Fruit fly (Drosophila melanogaster): Measurements from ENCODE around the gene CG31954.

CG31954 gene

dm6 chr2L:3478034-3478880 is 31.6 kb downstream of the CG31954 start, which contains the start of gene Thor:
Gene Thor, plus strand, starts transcription at chr2L:3478434.
- peak in 1 of 2 experiments; percentile 8 for TF ChIP-seq salr (GFP tag; optimal IDR thresholded peaks at IDR 0.05)
- TF ChIP-seq Eip93F (GFP tag; optimal IDR thresholded peaks at IDR 0.05): no peak
- TF ChIP-seq CG6792 (GFP tag; optimal IDR thresholded peaks at IDR 0.05): peak; percentile 39
- TF ChIP-seq Gug (GFP tag; IDR thresholded peaks at IDR 0.05): no peak
- no peak for TF ChIP-seq achi (GFP tag; optimal IDR thresholded peaks at IDR 0.05)
- no peak for TF ChIP-seq Blimp-1 (GFP tag; optimal IDR thresholded peaks at IDR 0.05)
- no peak for TF ChIP-seq Hr4 (GFP tag; optimal IDR thresholded peaks at IDR 0.05)
- peak; percentile 71; the same call in 2 of the 3 replicates for TF ChIP-seq eg (GFP tag; IDR thresholded peaks at IDR 0.05)
- no peak for TF ChIP-seq CG34406 (GFP tag; optimal IDR thresholded peaks at IDR 0.05)
- peak; percentile 1 for TF ChIP-seq CG6276 (GFP tag; optimal IDR thresholded peaks at IDR 0.05)
- TF ChIP-seq fd85E (GFP tag; optimal IDR thresholded peaks at IDR 0.05): peak; percentile 38
- TF ChIP-seq Met (GFP tag; optimal IDR thresholded peaks at IDR 0.05): peak; percentile 17
- peak; percentile 10; the same call in 1 of the 2 replicates for TF ChIP-seq CG11294 (GFP tag; IDR thresholded peaks at IDR 0.05)
- no peak for TF ChIP-seq lz (GFP tag; optimal IDR thresholded peaks at IDR 0.05)
- peak; percentile 49 for TF ChIP-seq Sox102F (GFP tag; optimal IDR thresholded peaks at IDR 0.05)
- no peak for TF ChIP-seq Sox15 (GFP tag; optimal IDR thresholded peaks at IDR 0.05)
- TF ChIP-seq Eip75B (GFP tag; optimal IDR thresholded peaks at IDR 0.05): peak; percentile 26
- peak; percentile 79 for TF ChIP-seq CG9139 (GFP tag; optimal IDR thresholded peaks at IDR 0.05)
- peak; percentile 11 for TF ChIP-seq Sox14 (GFP tag; optimal IDR thresholded peaks at IDR 0.05)
- TF ChIP-seq CG6854 (GFP tag; optimal IDR thresholded peaks at IDR 0.05): peak; percentile 30
- no peak for TF ChIP-seq CG3032 (tag; optimal IDR thresholded peaks at IDR 0.05)
- TF ChIP-seq Eip78C (GFP tag): peak; percentile 79
- TF ChIP-seq CG10631 (GFP tag; optimal IDR thresholded peaks at IDR 0.05): no peak
- no peak for TF ChIP-seq spab (GFP tag; optimal IDR thresholded peaks at IDR 0.05)
- TF ChIP-seq Hr39 (GFP tag; optimal IDR thresholded peaks at IDR 0.05): no peak
- peak; percentile 40 for TF ChIP-seq CG11762 (GFP tag; optimal IDR thresholded peaks at IDR 0.05; ENCODE audit: insufficient read depth)
- TF ChIP-seq esn (GFP tag; optimal IDR thresholded peaks at IDR 0.05): peak; percentile 46
- no peak for TF ChIP-seq acj6 (GFP tag; optimal IDR thresholded peaks at IDR 0.05)
- peak; percentile 43 for TF ChIP-seq topi (GFP tag; optimal IDR thresholded peaks at IDR 0.05)
- TF ChIP-seq dac (GFP tag; optimal IDR thresholded peaks at IDR 0.05): no peak
- TF ChIP-seq Ets96B (tag; optimal IDR thresholded peaks at IDR 0.05): no peak
- peak; percentile 45 for TF ChIP-seq net (GFP tag; optimal IDR thresholded peaks at IDR 0.05)
- TF ChIP-seq svp (GFP tag): peak; percentile 79
- TF ChIP-seq fd59A (GFP tag; optimal IDR thresholded peaks at IDR 0.05): no peak
- TF ChIP-seq cyc (GFP tag; optimal IDR thresholded peaks at IDR 0.05): no peak
- TF ChIP-seq CG8319 (GFP tag; optimal IDR thresholded peaks at IDR 0.05): peak; percentile 24
- peak; percentile 66 for TF ChIP-seq CG6163 (GFP tag; IDR thresholded peaks at IDR 0.05)
- TF ChIP-seq Hr38 (GFP tag; optimal IDR thresholded peaks at IDR 0.05): no peak
- TF ChIP-seq Ets21C (GFP tag; optimal IDR thresholded peaks at IDR 0.05): no peak
- TF ChIP-seq OdsH (GFP tag; optimal IDR thresholded peaks at IDR 0.05): no peak
- TF ChIP-seq vri (GFP tag; optimal IDR thresholded peaks at IDR 0.05): peak; percentile 79
- peak; percentile 49 for TF ChIP-seq CG3919 (GFP tag; optimal IDR thresholded peaks at IDR 0.05)
- TF ChIP-seq Smox (GFP tag; optimal IDR thresholded peaks at IDR 0.05): no peak
- no peak for TF ChIP-seq CG32006 (GFP tag; optimal IDR thresholded peaks at IDR 0.05)
- no peak for TF ChIP-seq CG31627 (GFP tag; optimal IDR thresholded peaks at IDR 0.05)
- TF ChIP-seq CG15336 (GFP tag; IDR thresholded peaks at IDR 0.05): peak; percentile 46
- peak; percentile 98 for TF ChIP-seq fkh (GFP tag; optimal IDR thresholded peaks at IDR 0.05)
- TF ChIP-seq CG8632 (GFP tag; optimal IDR thresholded peaks at IDR 0.05): no peak
- peak; percentile 62 for TF ChIP-seq CG16779 (tag; optimal IDR thresholded peaks at IDR 0.05)
- TF ChIP-seq CG1621 (tag; optimal IDR thresholded peaks at IDR 0.05): peak; percentile 7
- no peak for TF ChIP-seq CG11902 (GFP tag; optimal IDR thresholded peaks at IDR 0.05)

All from whole organism, prepupa.